Worm (Caenorhabditis elegans) whole organism, L4 larva: ENCODE data around the gene epi-1.

Source experiments
- F26F4.8 ChIP-seq: fragments of 200-800 bp; sonication (Bioruptor generic); conservative IDR thresholded peaks from 2 replicates; pipeline ENCODE4 v1.3.6; 2022; ENCODE audit warnings: missing genetic modification characterization, missing compliant biosample characterization
- F37D6.2 ChIP-seq: sonication (generic microtip); optimal IDR thresholded peaks from 2 replicates; lab custom pipeline; 2016; ENCODE audit warnings: mild to moderate bottlenecking, missing genetic modification characterization, missing compliant biosample characterization
- F49E8.2 ChIP-seq: sonication (generic microtip); optimal IDR thresholded peaks from 2 replicates; lab custom pipeline; 2016; ENCODE audit warnings: missing compliant biosample characterization, mild to moderate bottlenecking, missing genetic modification characterization, borderline replicate concordance
- R02D3.7 ChIP-seq: fragments of 150-350 bp; sonication (generic microtip); optimal IDR thresholded peaks from 3 replicates; lab custom pipeline; 2014; ENCODE audit warnings: missing biosample characterization, missing genetic modification characterization
- T20F7.1 ChIP-seq: fragments of 200-800 bp; sonication (Bioruptor generic); optimal IDR thresholded peaks from 2 replicates; lab custom pipeline; 2018; ENCODE audit warnings: mild to moderate bottlenecking, missing genetic modification characterization, missing compliant biosample characterization
- Y105C5A.15 ChIP-seq: fragments of 200-800 bp; sonication (Bioruptor generic); IDR thresholded peaks from 2 replicates; pipeline ENCODE4 v1.3.6; 2022; ENCODE audit warnings: missing genetic modification characterization, missing compliant biosample characterization
- Y75B8A.6 ChIP-seq: fragments of 200-800 bp; sonication (Bioruptor generic); IDR thresholded peaks from 2 replicates; pipeline ENCODE4 v1.3.6; 2022; ENCODE audit warnings: missing genetic modification reagents, missing genetic modification characterization, missing compliant biosample characterization
- ZK337.2 ChIP-seq: fragments of 200-800 bp; sonication (Bioruptor generic); IDR thresholded peaks from 2 replicates; pipeline ENCODE4 v1.3.6; 2022; ENCODE audit warnings: missing genetic modification reagents, missing genetic modification characterization, missing compliant biosample characterization
- aha-1 ChIP-seq: fragments of 150-350 bp; peaks from one replicate; lab custom pipeline; 2014; ENCODE audit warnings: missing biosample characterization, missing genetic modification characterization
- ama-1 ChIP-seq: fragments of 150-350 bp; optimal IDR thresholded peaks from 2 replicates; lab custom pipeline; 2014; ENCODE audit warnings: inconsistent platforms, mixed read lengths
- ceh-28 ChIP-seq: fragments of 150-350 bp; optimal IDR thresholded peaks from 2 replicates; lab custom pipeline; 2014; ENCODE audit warnings: missing biosample characterization, missing genetic modification reagents, missing genetic modification characterization
- ceh-82 ChIP-seq: sonication (generic microtip); optimal IDR thresholded peaks from 2 replicates; lab custom pipeline; 2017; ENCODE audit warnings: missing biosample characterization, missing genetic modification characterization
- cey-2 ChIP-seq: sonication (generic microtip); optimal IDR thresholded peaks from 3 replicates; lab custom pipeline; 2017; ENCODE audit warnings: missing genetic modification characterization, mild to moderate bottlenecking, missing compliant biosample characterization, antibody characterized with exemption, borderline replicate concordance; ENCODE audit not compliant: insufficient read depth
- dmd-6 ChIP-seq: fragments of 200-800 bp; sonication (Bioruptor generic); IDR thresholded peaks from 2 replicates; pipeline ENCODE4 v1.3.6; 2022; ENCODE audit warnings: missing genetic modification reagents, missing genetic modification characterization, missing compliant biosample characterization
- dmd-8 ChIP-seq: fragments of 200-800 bp; sonication (Bioruptor generic); IDR thresholded peaks from 2 replicates; pipeline ENCODE4 v1.3.6; 2022; ENCODE audit warnings: missing genetic modification characterization, missing compliant biosample characterization
- dpl-1 ChIP-seq: fragments of 150-350 bp; optimal IDR thresholded peaks from 2 replicates; lab custom pipeline; 2014; ENCODE audit warnings: missing biosample characterization, missing genetic modification reagents, missing genetic modification characterization
- duxl-1 ChIP-seq: sonication (generic microtip); optimal IDR thresholded peaks from 2 replicates; lab custom pipeline; 2016; ENCODE audit warnings: mild to moderate bottlenecking, missing genetic modification characterization, moderate library complexity, missing compliant biosample characterization; ENCODE audit not compliant: poor library complexity
- dve-1 ChIP-seq: sonication (generic microtip); optimal IDR thresholded peaks from 2 replicates; lab custom pipeline; 2017; ENCODE audit warnings: antibody characterized with exemption, mild to moderate bottlenecking, missing genetic modification characterization, missing compliant biosample characterization; ENCODE audit not compliant: insufficient read depth
- fos-1 ChIP-seq: fragments of 150-350 bp; optimal IDR thresholded peaks from 2 replicates; lab custom pipeline; 2014; ENCODE audit warnings: missing biosample characterization, missing genetic modification characterization
- gei-8 ChIP-seq: fragments of 200-800 bp; sonication (Bioruptor generic); optimal IDR thresholded peaks from 2 replicates; lab custom pipeline; 2018; ENCODE audit warnings: mild to moderate bottlenecking, missing genetic modification characterization, missing compliant biosample characterization
- hlh-30 ChIP-seq: sonication (generic microtip); optimal IDR thresholded peaks from 2 replicates; lab custom pipeline; 2017; ENCODE audit warnings: antibody characterized with exemption, mild to moderate bottlenecking, missing genetic modification characterization, missing compliant biosample characterization; ENCODE audit not compliant: insufficient read depth
- hmg-1.1 ChIP-seq: fragments of 200-800 bp; sonication (Bioruptor generic); IDR thresholded peaks from 2 replicates; pipeline ENCODE4 v1.3.6; 2022; ENCODE audit warnings: missing genetic modification reagents, missing genetic modification characterization, missing compliant biosample characterization
- jun-1 ChIP-seq: fragments of 150-350 bp; optimal IDR thresholded peaks from 2 replicates; lab custom pipeline; 2014; ENCODE audit warnings: missing biosample characterization, missing genetic modification reagents, missing genetic modification characterization
- lim-7 ChIP-seq: fragments of 200-800 bp; sonication (Bioruptor generic); IDR thresholded peaks from 2 replicates; pipeline ENCODE4 v1.3.6; 2022; ENCODE audit warnings: missing genetic modification characterization, missing compliant biosample characterization
- lin-15B ChIP-seq: fragments of 150-350 bp; sonication (generic microtip); optimal IDR thresholded peaks from 3 replicates; lab custom pipeline; 2014; ENCODE audit warnings: missing biosample characterization, missing genetic modification characterization
- lin-38 ChIP-seq: fragments of 200-800 bp; sonication (Bioruptor generic); IDR thresholded peaks from 2 replicates; pipeline ENCODE4 v1.3.6; 2022; ENCODE audit warnings: missing genetic modification reagents, missing genetic modification characterization, missing compliant biosample characterization
- lir-3 ChIP-seq: sonication (generic microtip); optimal IDR thresholded peaks from 2 replicates; lab custom pipeline; 2016; ENCODE audit warnings: mild to moderate bottlenecking, missing genetic modification characterization, missing compliant biosample characterization
- madf-9 ChIP-seq: fragments of 200-800 bp; sonication (Bioruptor generic); conservative IDR thresholded peaks from 2 replicates; pipeline ENCODE4 v1.3.6; 2022; ENCODE audit warnings: missing genetic modification reagents, missing genetic modification characterization, missing compliant biosample characterization
- mep-1 ChIP-seq: fragments of 150-350 bp; sonication (generic microtip); optimal IDR thresholded peaks from 3 replicates; lab custom pipeline; 2014; ENCODE audit warnings: missing biosample characterization, missing genetic modification characterization
- nhr-10 ChIP-seq: fragments of 150-350 bp; optimal IDR thresholded peaks from 2 replicates; lab custom pipeline; 2014; ENCODE audit warnings: missing biosample characterization, missing genetic modification characterization
- nhr-111 ChIP-seq: fragments of 200-800 bp; sonication (Bioruptor generic); optimal IDR thresholded peaks from 2 replicates; lab custom pipeline; 2018; ENCODE audit warnings: mild to moderate bottlenecking, missing genetic modification characterization, missing compliant biosample characterization
- nhr-237 ChIP-seq: sonication (generic microtip); optimal IDR thresholded peaks from 2 replicates; lab custom pipeline; 2017; ENCODE audit warnings: missing biosample characterization, missing genetic modification characterization
- nhr-48 ChIP-seq: sonication (generic microtip); optimal IDR thresholded peaks from 2 replicates; lab custom pipeline; 2016; ENCODE audit warnings: mild to moderate bottlenecking, missing genetic modification characterization, missing compliant biosample characterization
- nhr-6 ChIP-seq: fragments of 150-350 bp; optimal IDR thresholded peaks from 2 replicates; lab custom pipeline; 2014; ENCODE audit warnings: missing biosample characterization, missing genetic modification characterization
- nhr-76 ChIP-seq: fragments of 150-350 bp; optimal IDR thresholded peaks from 2 replicates; lab custom pipeline; 2014; ENCODE audit warnings: missing biosample characterization, missing genetic modification characterization
- php-3 ChIP-seq: fragments of 200-800 bp; sonication (Bioruptor generic); IDR thresholded peaks from 2 replicates; pipeline ENCODE4 v1.3.6; 2022; ENCODE audit warnings: missing genetic modification reagents, missing genetic modification characterization, missing compliant biosample characterization
- rbr-2 ChIP-seq: sonication (generic microtip); optimal IDR thresholded peaks from 2 replicates; lab custom pipeline; 2016; ENCODE audit warnings: missing genotype, missing genetic modification characterization, missing compliant biosample characterization
- sdz-12 ChIP-seq: fragments of 200-800 bp; sonication (Bioruptor generic); optimal IDR thresholded peaks from 2 replicates; lab custom pipeline; 2018; ENCODE audit warnings: mild to moderate bottlenecking, missing genetic modification characterization, missing compliant biosample characterization
- set-16 ChIP-seq: fragments of 200-800 bp; sonication (Bioruptor generic); IDR thresholded peaks from 2 replicates; pipeline ENCODE4 v1.3.6; 2022; ENCODE audit warnings: missing genetic modification reagents, missing genetic modification characterization, missing compliant biosample characterization
- skn-1 ChIP-seq: fragments of 150-350 bp; optimal IDR thresholded peaks from 2 replicates; lab custom pipeline; 2014; ENCODE audit warnings: missing biosample characterization, missing genetic modification characterization
- tag-97 ChIP-seq: fragments of 200-800 bp; sonication (Bioruptor generic); IDR thresholded peaks from 2 replicates; pipeline ENCODE4 v1.3.6; 2022; ENCODE audit warnings: missing genetic modification characterization, missing compliant biosample characterization
- unc-62 ChIP-seq, 3 experiments: fragments of 150-350 bp in 1 of 3; sonication (generic microtip); optimal IDR thresholded peaks in 2 of 3; peaks in 1 of 3; 1 replicate in 1 of 3; 2 replicates in 2 of 3; lab custom pipeline; 2014 to 2017; ENCODE audit warnings: missing biosample characterization in 3 of 3, missing genetic modification characterization in 3 of 3, missing genetic modification reagents in 3 of 3, missing genotype in 1 of 3
- vab-7 ChIP-seq: fragments of 200-800 bp; sonication (Bioruptor generic); IDR thresholded peaks from 2 replicates; pipeline ENCODE4 v1.3.6; 2022; ENCODE audit warnings: missing genetic modification reagents, missing genetic modification characterization, missing compliant biosample characterization
- zip-2 ChIP-seq: fragments of 150-350 bp; optimal IDR thresholded peaks from 2 replicates; lab custom pipeline; 2014; ENCODE audit warnings: missing biosample characterization, missing genetic modification characterization
- ztf-7 ChIP-seq: fragments of 150-350 bp; optimal IDR thresholded peaks from 2 replicates; lab custom pipeline; 2014; ENCODE audit warnings: missing biosample characterization, missing genetic modification characterization

epi-1 gene

DNA sequence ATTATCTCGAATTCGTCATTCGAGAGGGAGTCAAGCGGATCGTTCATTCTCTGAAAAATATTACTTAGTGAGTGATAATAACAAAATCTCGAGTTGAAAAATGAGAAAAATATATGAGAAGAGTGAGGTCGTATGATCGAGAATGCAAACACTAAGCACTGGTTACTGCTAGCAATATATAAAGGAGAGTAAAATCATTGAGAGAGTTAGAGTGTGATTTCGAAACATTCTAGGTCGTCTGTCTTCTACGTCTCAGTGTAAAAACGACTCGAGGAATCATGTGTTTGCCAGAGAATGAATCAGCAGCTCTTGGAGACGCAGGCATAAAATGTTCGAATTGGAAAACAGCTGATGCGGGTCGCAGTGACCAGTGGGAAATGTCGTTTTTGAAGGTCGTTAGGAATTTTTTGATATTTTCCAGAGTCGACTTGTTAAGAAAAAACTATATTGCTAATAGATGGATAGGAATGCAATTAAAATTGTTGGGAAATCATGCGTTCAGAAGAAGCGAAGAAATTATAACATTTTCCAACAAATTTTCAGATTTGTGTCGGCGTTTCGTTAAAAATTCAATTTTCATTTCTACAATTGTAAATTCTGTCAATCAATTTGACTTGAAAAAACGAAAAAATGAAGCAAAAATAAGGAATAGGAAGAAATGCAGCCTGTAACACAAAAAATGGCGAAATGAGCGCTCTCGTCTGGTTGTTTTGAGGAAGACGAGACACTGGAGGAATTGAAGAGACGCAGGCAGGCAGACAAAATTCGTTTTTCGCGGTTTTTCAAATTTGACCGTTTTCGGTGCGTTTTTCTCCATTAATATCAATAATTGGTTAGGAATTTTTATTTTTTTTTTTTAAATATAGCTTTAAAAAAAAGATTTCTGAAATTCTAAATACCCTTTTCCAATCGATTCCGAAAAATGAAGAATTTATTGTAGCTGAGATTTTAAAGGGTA, 30.7 kb downstream of the epi-1 start, which contains the start of gene allo-1 (continued):
- TF ChIP-seq ama-1 (lab: Kevin White, UChicago) (peak; percentile 31), lir-3 (tag; lab: Kevin White, UChicago) (no peak), gei-8 (GFP tag; lab: Kevin White, UChicago) (no peak)

DNA sequence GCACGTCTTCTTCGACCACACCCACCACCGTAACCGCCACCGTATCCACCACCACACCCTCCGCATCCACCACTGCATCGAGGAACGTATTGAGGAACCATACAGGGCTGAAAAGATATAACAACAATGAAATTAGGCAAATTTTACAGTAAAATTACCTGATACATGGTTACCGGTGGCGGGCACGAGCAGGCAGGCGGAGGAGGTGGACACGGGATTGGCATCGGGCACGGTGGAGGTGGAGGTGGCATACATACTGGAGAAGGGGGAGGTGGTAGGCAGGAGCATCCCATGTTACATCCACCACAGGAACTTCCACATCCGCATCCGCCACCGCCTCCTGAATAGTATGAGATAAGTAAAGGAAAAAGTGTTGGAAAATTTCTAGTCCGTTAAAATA, 31.9 kb downstream of the epi-1 start:
- TF ChIP-seq rbr-2 (tag; lab: Kevin White, UChicago) = no peak
- TF ChIP-seq Y105C5A.15 = no peak
- TF ChIP-seq mep-1 (tag; lab: Kevin White, UChicago) = no peak
- no peak for TF ChIP-seq madf-9 (GFP tag; lab: Robert Waterston, UW)
- no peak for TF ChIP-seq skn-1
- no peak for TF ChIP-seq T20F7.1 (GFP tag; lab: Kevin White, UChicago)
- no peak for TF ChIP-seq F26F4.8
- no peak for TF ChIP-seq F37D6.2
- TF ChIP-seq nhr-237 (tag; lab: Kevin White, UChicago) = no peak
- TF ChIP-seq sdz-12 = no peak
- TF ChIP-seq dpl-1 (GFP tag; lab: Kevin White, UChicago) = no peak
- no peak for TF ChIP-seq lir-3 (tag; lab: Kevin White, UChicago)
- no peak for TF ChIP-seq fos-1 (tag; lab: Kevin White, UChicago)
- no peak for TF ChIP-seq ZK337.2 (GFP tag; lab: Robert Waterston, UW)
- no peak for TF ChIP-seq Y75B8A.6 (GFP tag; lab: Robert Waterston, UW)
- no peak for TF ChIP-seq nhr-10
- no peak for TF ChIP-seq duxl-1 (tag; lab: Kevin White, UChicago)
- TF ChIP-seq hlh-30 = no peak
- 0 out of 2 replicates have a peak, but pooled peaks have one; percentile 39 for TF ChIP-seq lim-7
- TF ChIP-seq nhr-48 (tag; lab: Kevin White, UChicago) = no peak
- no peak for TF ChIP-seq lin-38 (GFP tag; lab: Robert Waterston, UW)
- TF ChIP-seq nhr-6 = no peak
- TF ChIP-seq unc-62 (GFP tag; optimal IDR thresholded peaks at IDR 0.05 in 1 of 2; lab: Kevin White, UChicago) = peak in 1 of 2 experiments; percentile 17
- TF ChIP-seq unc-62 (tag; optimal IDR thresholded peaks at IDR 0.05; lab: Kevin White, UChicago) = no peak
- peak; percentile 68 for TF ChIP-seq set-16 (GFP tag; lab: Robert Waterston, UW)
- TF ChIP-seq jun-1 (tag; lab: Kevin White, UChicago) = no peak
- TF ChIP-seq F49E8.2 = no peak
- 0 out of 2 replicates have a peak, but pooled peaks have one; percentile 55 for TF ChIP-seq dmd-8 (GFP tag; lab: Robert Waterston, UW)
- no peak for TF ChIP-seq hmg-1.1 (GFP tag; lab: Robert Waterston, UW)
- TF ChIP-seq ceh-28 (tag; lab: Kevin White, UChicago) = no peak

ce11 chrIV:10699000-10699399, 32.4 kb downstream of the epi-1 start:
- TF ChIP-seq dmd-6 (GFP tag; lab: Robert Waterston, UW) (peak; percentile 20; the same call in 1 of the 2 replicates), T20F7.1 (GFP tag; lab: Kevin White, UChicago) (peak; percentile 51), aha-1 (peak; percentile 86), dve-1 (peak; percentile 18), R02D3.7 (tag; lab: Kevin White, UChicago) (no peak)
- TF ChIP-seq, all 104 proteins: peak for 4

ce11 chrIV:10699660-10700059, 33.0 kb downstream of the epi-1 start, which contains the start of gene R102.11:
TSS of gene R102.11 (minus strand) at chrIV:10699760.
- TF ChIP-seq ceh-28 (tag; lab: Kevin White, UChicago) (no peak), lin-15B (tag; lab: Kevin White, UChicago) (no peak), ceh-82 (tag; lab: Kevin White, UChicago) (no peak), gei-8 (GFP tag; lab: Kevin White, UChicago) (no peak), php-3 (GFP tag; lab: Robert Waterston, UW) (no peak), ztf-7 (tag; lab: Kevin White, UChicago) (no peak), dmd-8 (GFP tag; lab: Robert Waterston, UW) (no peak), hmg-1.1 (GFP tag; lab: Robert Waterston, UW) (no peak), vab-7 (GFP tag; lab: Robert Waterston, UW) (no peak), nhr-111 (GFP tag; lab: Kevin White, UChicago) (no peak), tag-97 (no peak), fos-1 (tag; lab: Kevin White, UChicago) (no peak), cey-2 (no peak), lir-3 (tag; lab: Kevin White, UChicago) (no peak), nhr-76 (tag; lab: Kevin White, UChicago) (no peak), Y105C5A.15 (no peak), zip-2 (tag; lab: Kevin White, UChicago) (no peak)
